Worm (Caenorhabditis elegans): ENCODE results near the gene nep-2.

Gene nep-2

ce11 chrII:2766331-2766730, 40.8 kb upstream of the nep-2 start, which contains the start of gene F08D12.15:
Gene F08D12.15 (plus strand): TSS chrII:2766631.
- TF ChIP-seq K12H6.12 (tag; optimal IDR thresholded peaks at IDR 0.05) (no peak), lin-40 (tag; optimal IDR thresholded peaks at IDR 0.05) (no peak), sptf-2 (GFP tag; optimal IDR thresholded peaks at IDR 0.05) (no peak), let-526 (GFP tag; IDR thresholded peaks at IDR 0.05) (no peak), ztf-3 (GFP tag; optimal IDR thresholded peaks at IDR 0.05) (no peak), ccch-3 (GFP tag; optimal IDR thresholded peaks at IDR 0.05) (no peak), hmg-20 (GFP tag; IDR thresholded peaks at IDR 0.05) (no peak), T07F8.4 (tag; optimal IDR thresholded peaks at IDR 0.05) (no peak), lin-54 (GFP tag; optimal IDR thresholded peaks at IDR 0.05) (no peak), hrde-1 (tag; optimal IDR thresholded peaks at IDR 0.05; ENCODE audit: borderline replicate concordance) (no peak), mes-4 (tag; optimal IDR thresholded peaks at IDR 0.05) (no peak), ztf-6 (GFP tag; IDR thresholded peaks at IDR 0.05) (no peak), ceh-58 (GFP tag; IDR thresholded peaks at IDR 0.05) (no peak), mel-28 (tag; optimal IDR thresholded peaks at IDR 0.05; ENCODE audit: borderline replicate concordance) (no peak), ztf-18 (tag; optimal IDR thresholded peaks at IDR 0.05) (no peak), mcd-1 (GFP tag; IDR thresholded peaks at IDR 0.05) (no peak), snpc-4 (GFP tag; optimal IDR thresholded peaks at IDR 0.05) (no peak), snpc-4 (tag; optimal IDR thresholded peaks at IDR 0.05) (no peak), die-1 (tag; optimal IDR thresholded peaks at IDR 0.05) (no peak), tbx-9 (tag; optimal IDR thresholded peaks at IDR 0.05; ENCODE audit: borderline replicate concordance) (no peak)

DNA sequence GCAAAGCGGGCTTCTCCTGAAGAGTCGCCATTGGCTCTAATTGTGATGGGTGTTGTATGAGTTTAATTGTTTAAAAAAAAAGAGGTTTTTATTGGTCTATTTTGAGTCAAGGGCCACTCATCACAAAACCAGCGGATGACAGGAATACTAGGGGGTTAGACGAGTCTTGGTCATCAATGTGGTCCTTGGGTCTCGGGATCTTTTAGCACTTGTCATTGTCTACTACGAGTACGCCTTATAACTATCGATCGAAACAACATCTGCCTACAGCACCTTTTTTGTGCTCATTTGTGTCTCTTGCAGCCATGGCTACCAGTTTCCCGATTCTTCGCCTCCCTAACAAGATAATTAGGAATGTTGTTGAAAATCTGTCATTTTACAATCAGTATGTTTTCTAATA, 39.1 kb upstream of the nep-2 start, which contains the start of gene fbxb-108:
TSS of gene fbxb-108 (plus strand) at position 301 of the 400 bp plus-strand sequence.
- TF ChIP-seq T07F8.4 (tag; optimal IDR thresholded peaks at IDR 0.05) (no peak), ekl-4 (GFP tag; IDR thresholded peaks at IDR 0.05) (no peak), mcd-1 (GFP tag; IDR thresholded peaks at IDR 0.05) (no peak), hrde-1 (tag; optimal IDR thresholded peaks at IDR 0.05; ENCODE audit: borderline replicate concordance) (no peak), cebp-1 (GFP tag; IDR thresholded peaks at IDR 0.05) (no peak), cebp-1 (tag; optimal IDR thresholded peaks at IDR 0.05) (no peak), F49E8.2 (tag; optimal IDR thresholded peaks at IDR 0.05; ENCODE audit: insufficient read depth) (no peak), hlh-26 (GFP tag; conservative IDR thresholded peaks at IDR 0.05) (no peak), D2030.7 (GFP tag; IDR thresholded peaks at IDR 0.05) (no peak), Y53F4B.3 (GFP tag; IDR thresholded peaks at IDR 0.05) (no peak), ztf-6 (GFP tag; IDR thresholded peaks at IDR 0.05) (no peak), F55B11.4 (tag; optimal IDR thresholded peaks at IDR 0.05; ENCODE audit: borderline replicate concordance, insufficient read depth) (no peak), dpl-1 (GFP tag; optimal IDR thresholded peaks at IDR 0.05) (no peak), unc-62 (GFP tag; optimal IDR thresholded peaks at IDR 0.05) (no peak), ceh-58 (GFP tag; IDR thresholded peaks at IDR 0.05) (no peak), madf-3 (GFP tag; IDR thresholded peaks at IDR 0.05) (no peak), madf-10 (tag; optimal IDR thresholded peaks at IDR 0.05) (no peak), die-1 (tag; optimal IDR thresholded peaks at IDR 0.05) (no peak), T26A5.8 (tag; optimal IDR thresholded peaks at IDR 0.05) (no peak)

DNA sequence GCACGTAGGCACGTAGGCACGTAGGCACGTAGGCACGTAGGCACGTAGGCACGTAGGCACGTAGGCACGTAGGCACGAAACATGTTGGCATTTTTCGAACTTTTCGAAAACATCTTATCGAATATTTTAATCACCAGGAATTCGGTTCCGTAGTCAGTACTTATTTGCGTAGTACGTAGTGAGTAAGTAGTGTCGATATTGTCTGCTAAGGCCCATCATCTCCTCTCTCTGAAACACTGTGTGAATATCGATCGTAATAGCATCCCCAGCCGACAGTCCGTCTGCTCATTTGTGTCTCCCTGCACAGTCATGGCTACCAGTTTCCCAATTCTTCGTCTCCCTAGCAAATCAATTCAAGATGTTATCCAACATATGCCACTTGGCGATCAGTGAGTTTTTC, 36.6 kb upstream of the nep-2 start, which contains the start of gene fbxb-106:
TSS of gene fbxb-106 (plus strand) at position 301 of the 400 bp plus-strand sequence.
- TF ChIP-seq nfya-1 (tag; optimal IDR thresholded peaks at IDR 0.05; ENCODE audit: borderline replicate concordance, insufficient read depth) (no peak), bed-2 (GFP tag; IDR thresholded peaks at IDR 0.05) (no peak), cebp-1 (GFP tag; IDR thresholded peaks at IDR 0.05) (no peak), cebp-1 (tag; optimal IDR thresholded peaks at IDR 0.05) (no peak), bed-1 (GFP tag; IDR thresholded peaks at IDR 0.05) (no peak), hsf-1 (GFP tag; IDR thresholded peaks at IDR 0.05) (no peak), snpc-4 (GFP tag; optimal IDR thresholded peaks at IDR 0.05) (no peak), snpc-4 (tag; optimal IDR thresholded peaks at IDR 0.05) (no peak)

Data from whole organism, young adult.